Worm (Caenorhabditis elegans) whole organism, mixed stage, embryonic: Measurements from ENCODE around the gene leo-1.

Source experiments
- bed-3 ChIP-seq: fragments of 200-800 bp; sonication (Bioruptor generic); optimal IDR thresholded peaks from 3 replicates; lab custom pipeline; 2018; ENCODE audit warnings: mild to moderate bottlenecking, missing genetic modification characterization, moderate library complexity, missing compliant biosample characterization
- blmp-1 ChIP-seq: fragments of 150-350 bp; optimal IDR thresholded peaks from 2 replicates; lab custom pipeline; 2014; ENCODE audit warnings: missing biosample characterization, missing genetic modification characterization
- ceh-39 ChIP-seq: fragments of 150-350 bp; optimal IDR thresholded peaks from 2 replicates; lab custom pipeline; 2014; ENCODE audit warnings: missing biosample characterization, missing genetic modification characterization
- ceh-43 ChIP-seq: fragments of 200-800 bp; sonication (Bioruptor generic); optimal IDR thresholded peaks from 2 replicates; lab custom pipeline; 2018; ENCODE audit warnings: mild to moderate bottlenecking, missing genetic modification characterization, moderate library complexity, missing compliant biosample characterization
- ceh-83 ChIP-seq: fragments of 200-800 bp; sonication (Bioruptor generic); optimal IDR thresholded peaks from 2 replicates; lab custom pipeline; 2018; ENCODE audit warnings: mild to moderate bottlenecking, missing genetic modification characterization, missing compliant biosample characterization
- ces-1 ChIP-seq: fragments of 150-350 bp; optimal IDR thresholded peaks from 2 replicates; lab custom pipeline; 2014; ENCODE audit warnings: missing biosample characterization, missing genetic modification reagents, missing genetic modification characterization
- cnd-1 ChIP-seq: fragments of 200-800 bp; sonication (Bioruptor generic); optimal IDR thresholded peaks from 2 replicates; lab custom pipeline; 2018; ENCODE audit warnings: mild to moderate bottlenecking, missing genetic modification characterization, missing compliant biosample characterization
- elt-1 ChIP-seq: sonication (generic microtip); optimal IDR thresholded peaks from 2 replicates; lab custom pipeline; 2017; ENCODE audit warnings: missing genetic modification characterization, mild to moderate bottlenecking, missing compliant biosample characterization, antibody characterized with exemption, moderate library complexity, borderline replicate concordance; ENCODE audit not compliant: insufficient read depth
- elt-3 ChIP-seq: fragments of 150-350 bp; optimal IDR thresholded peaks from 2 replicates; lab custom pipeline; 2014; ENCODE audit warnings: missing biosample characterization, missing genetic modification characterization
- flh-1 ChIP-seq: fragments of 200-800 bp; sonication (Bioruptor generic); optimal IDR thresholded peaks from 2 replicates; lab custom pipeline; 2018; ENCODE audit warnings: mild to moderate bottlenecking, missing genetic modification characterization, moderate library complexity, missing compliant biosample characterization
- ham-2 ChIP-seq: fragments of 200-800 bp; sonication (Bioruptor generic); optimal IDR thresholded peaks from 2 replicates; lab custom pipeline; 2018; ENCODE audit warnings: mild to moderate bottlenecking, missing genetic modification characterization, missing compliant biosample characterization
- hlh-1 ChIP-seq: fragments of 150-350 bp; optimal IDR thresholded peaks from 2 replicates; lab custom pipeline; 2014; ENCODE audit warnings: missing biosample characterization, missing genetic modification reagents, missing genetic modification characterization
- lin-13 ChIP-seq: fragments of 150-350 bp; optimal IDR thresholded peaks from 2 replicates; lab custom pipeline; 2014; ENCODE audit warnings: missing biosample characterization, missing genetic modification characterization
- lin-32 ChIP-seq: fragments of 200-800 bp; sonication (Bioruptor generic); optimal IDR thresholded peaks from 2 replicates; lab custom pipeline; 2018; ENCODE audit warnings: mild to moderate bottlenecking, missing genetic modification characterization, missing compliant biosample characterization
- lsy-2 ChIP-seq: fragments of 150-350 bp; optimal IDR thresholded peaks from 2 replicates; lab custom pipeline; 2014; ENCODE audit warnings: missing biosample characterization, missing genetic modification characterization
- mab-5 ChIP-seq: fragments of 150-350 bp; optimal IDR thresholded peaks from 2 replicates; lab custom pipeline; 2014; ENCODE audit warnings: missing biosample characterization, missing genetic modification characterization
- mep-1 ChIP-seq: fragments of 150-350 bp; optimal IDR thresholded peaks from 2 replicates; lab custom pipeline; 2017; ENCODE audit warnings: missing biosample characterization, missing genetic modification reagents, missing genetic modification characterization, inconsistent platforms
- mls-2 ChIP-seq: sonication (generic microtip); optimal IDR thresholded peaks from 2 replicates; lab custom pipeline; 2016; ENCODE audit warnings: mild to moderate bottlenecking, missing genetic modification characterization, moderate library complexity, missing compliant biosample characterization
- nhr-12 ChIP-seq: fragments of 150-350 bp; optimal IDR thresholded peaks from 2 replicates; lab custom pipeline; 2014; ENCODE audit warnings: missing biosample characterization, missing genetic modification characterization
- nhr-2 ChIP-seq: fragments of 150-350 bp; optimal IDR thresholded peaks from 2 replicates; lab custom pipeline; 2014; ENCODE audit warnings: missing biosample characterization, missing genetic modification characterization
- nhr-237 ChIP-seq: fragments of 150-350 bp; optimal IDR thresholded peaks from 2 replicates; lab custom pipeline; 2014; ENCODE audit warnings: missing biosample characterization, missing genetic modification characterization
- nhr-28 ChIP-seq: fragments of 150-350 bp; optimal IDR thresholded peaks from 2 replicates; lab custom pipeline; 2014; ENCODE audit warnings: missing biosample characterization, missing genetic modification characterization
- nhr-76 ChIP-seq: sonication (generic microtip); optimal IDR thresholded peaks from 2 replicates; lab custom pipeline; 2017; ENCODE audit warnings: missing biosample characterization, missing genetic modification characterization
- pha-4 ChIP-seq: fragments of 150-350 bp; optimal IDR thresholded peaks from 2 replicates; lab custom pipeline; 2018; ENCODE audit warnings: missing biosample characterization, missing genetic modification reagents, missing genetic modification characterization
- sem-2 ChIP-seq: fragments of 200-800 bp; sonication (Bioruptor generic); optimal IDR thresholded peaks from 2 replicates; lab custom pipeline; 2018; ENCODE audit warnings: mild to moderate bottlenecking, missing genetic modification characterization, missing compliant biosample characterization
- snpc-4 ChIP-seq: fragments of 150-350 bp; optimal IDR thresholded peaks from 2 replicates; lab custom pipeline; 2014; ENCODE audit warnings: missing biosample characterization, missing genetic modification characterization
- sptf-1 ChIP-seq: sonication (generic microtip); optimal IDR thresholded peaks from 2 replicates; lab custom pipeline; 2017; ENCODE audit warnings: mild to moderate bottlenecking, missing genetic modification characterization, moderate library complexity, missing compliant biosample characterization
- unc-120 ChIP-seq: sonication (generic microtip); optimal IDR thresholded peaks from 2 replicates; lab custom pipeline; 2017; ENCODE audit warnings: missing genetic modification characterization, missing compliant biosample characterization; ENCODE audit not compliant: poor library complexity, severe bottlenecking
- unc-39 ChIP-seq: fragments of 150-350 bp; optimal IDR thresholded peaks from 2 replicates; lab custom pipeline; 2014; ENCODE audit warnings: missing biosample characterization, missing genetic modification characterization
- unc-62 ChIP-seq: fragments of 150-350 bp; optimal IDR thresholded peaks from 2 replicates; lab custom pipeline; 2014; ENCODE audit warnings: missing biosample characterization, missing genetic modification reagents, missing genetic modification characterization
- ztf-11 ChIP-seq: fragments of 150-350 bp; optimal IDR thresholded peaks from 2 replicates; lab custom pipeline; 2014; ENCODE audit warnings: missing biosample characterization, missing genetic modification characterization

leo-1 gene

DNA sequence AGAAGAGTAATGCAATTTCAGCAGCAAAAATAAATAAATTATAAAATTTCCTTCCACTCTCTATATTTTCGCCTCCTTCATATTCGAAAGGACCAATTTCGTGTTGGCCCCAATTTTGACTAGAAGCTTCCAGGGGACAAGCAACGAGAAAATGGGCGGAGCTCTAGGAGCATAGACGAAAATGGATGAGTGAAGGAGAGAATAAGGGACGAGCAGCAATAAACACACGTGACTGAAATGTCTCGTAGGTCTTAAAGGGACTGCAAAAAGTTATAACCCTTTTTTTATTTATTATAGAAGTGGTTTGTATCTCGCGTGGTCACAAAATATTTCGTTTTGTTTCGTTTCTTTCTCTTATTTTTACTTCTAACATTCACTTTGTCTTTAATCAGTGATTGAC is 20.6 kb upstream of the leo-1 start:
- no peak for TF ChIP-seq nhr-237 (tag; lab: Kevin White, UChicago)
- peak; percentile 21 for TF ChIP-seq ces-1 (GFP tag; lab: Kevin White, UChicago)

DNA sequence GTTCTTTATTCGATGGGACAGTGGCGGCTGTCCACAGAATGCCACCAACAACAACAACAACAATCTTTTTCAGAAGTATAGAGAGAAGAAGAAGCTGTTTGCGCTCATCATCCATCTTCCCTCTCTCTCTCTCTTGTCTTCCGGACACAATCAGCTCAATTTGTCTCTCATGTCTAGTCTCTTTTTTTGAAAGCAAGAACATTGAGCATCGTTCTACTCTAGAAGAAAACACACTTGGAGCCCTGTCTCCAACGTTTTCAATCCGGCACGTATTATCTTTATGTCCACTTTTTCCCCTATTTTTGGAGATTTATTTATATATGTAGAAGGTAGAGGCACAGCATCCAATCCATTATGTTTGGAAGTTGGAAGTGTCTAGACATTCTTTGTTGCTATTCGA is 19.7 kb upstream of the leo-1 start:
- TF ChIP-seq sem-2 (GFP tag; lab: Kevin White, UChicago) = no peak
- no peak for TF ChIP-seq bed-3
- TF ChIP-seq nhr-2 (tag; lab: Kevin White, UChicago) = no peak
- no peak for TF ChIP-seq unc-62
- no peak for TF ChIP-seq ceh-83 (GFP tag; lab: Kevin White, UChicago)
- TF ChIP-seq hlh-1 (tag; lab: Kevin White, UChicago) = no peak
- TF ChIP-seq mep-1 (tag; lab: Kevin White, UChicago) = no peak
- no peak for TF ChIP-seq snpc-4 (tag; lab: Kevin White, UChicago)
- no peak for TF ChIP-seq flh-1 (GFP tag; lab: Kevin White, UChicago)
- TF ChIP-seq nhr-76 (tag; lab: Kevin White, UChicago) = no peak
- TF ChIP-seq lsy-2 = no peak
- no peak for TF ChIP-seq elt-1 (tag; lab: Kevin White, UChicago)
- TF ChIP-seq mab-5 = no peak

DNA sequence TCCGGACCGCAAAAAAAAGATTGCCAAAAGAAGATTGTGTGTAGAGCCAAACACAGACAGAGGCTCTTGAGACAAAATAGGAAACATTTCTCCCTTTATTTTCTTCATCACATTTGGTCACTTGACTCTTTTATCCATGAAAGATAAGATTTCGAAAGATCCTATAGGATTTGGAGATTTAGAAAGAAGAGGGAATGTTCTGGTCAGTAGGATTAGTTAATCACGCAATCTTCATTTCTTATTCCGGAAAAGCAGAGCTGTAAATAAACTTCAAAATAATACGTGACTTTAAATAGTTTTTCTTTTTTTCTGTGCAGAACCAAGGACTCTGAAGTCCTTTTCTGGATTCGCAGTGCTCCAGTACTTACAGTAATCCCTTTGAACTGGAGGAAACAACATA is 18.1 kb upstream of the leo-1 start:
- TF ChIP-seq lin-13 = no peak
- TF ChIP-seq nhr-237 (tag; lab: Kevin White, UChicago) = no peak
- no peak for TF ChIP-seq lin-32 (GFP tag; lab: Kevin White, UChicago)
- no peak for TF ChIP-seq pha-4 (tag; lab: Kevin White, UChicago)
- TF ChIP-seq bed-3 = no peak
- TF ChIP-seq hlh-1 (tag; lab: Kevin White, UChicago) = no peak
- TF ChIP-seq unc-120 (tag; lab: Kevin White, UChicago) = no peak
- no peak for TF ChIP-seq ham-2 (GFP tag; lab: Kevin White, UChicago)
- no peak for TF ChIP-seq nhr-28 (tag; lab: Kevin White, UChicago)
- no peak for TF ChIP-seq mep-1 (tag; lab: Kevin White, UChicago)
- no peak for TF ChIP-seq ces-1 (GFP tag; lab: Kevin White, UChicago)
- TF ChIP-seq ceh-43 (GFP tag; lab: Kevin White, UChicago) = no peak
- no peak for TF ChIP-seq nhr-12 (tag; lab: Kevin White, UChicago)
- no peak for TF ChIP-seq ztf-11

DNA sequence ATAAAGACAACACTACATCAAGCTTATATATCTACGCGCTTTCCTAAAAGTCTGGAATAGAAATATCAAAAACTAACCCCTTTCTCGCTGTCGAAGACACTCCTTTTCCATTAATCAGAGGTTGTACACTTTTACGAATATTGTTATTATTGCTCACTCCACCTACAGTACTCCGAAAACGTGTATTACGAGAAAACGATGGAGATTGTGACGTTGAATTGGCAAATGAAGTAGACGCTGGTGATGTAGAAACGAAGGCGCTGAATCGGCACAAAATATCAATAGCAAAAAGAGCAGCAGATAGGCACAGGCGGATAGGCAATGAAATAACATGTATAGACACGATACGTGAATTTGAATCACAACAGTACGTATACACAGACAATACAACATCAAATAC is 15.1 kb upstream of the leo-1 start:
- TF ChIP-seq nhr-2 (tag; lab: Kevin White, UChicago) = no peak
- TF ChIP-seq blmp-1 (tag; lab: Kevin White, UChicago) = no peak
- no peak for TF ChIP-seq ceh-39
- TF ChIP-seq cnd-1 (tag; lab: Kevin White, UChicago) = no peak
- no peak for TF ChIP-seq mls-2 (tag; lab: Kevin White, UChicago)
- TF ChIP-seq pha-4 (tag; lab: Kevin White, UChicago) = no peak
- TF ChIP-seq lin-13 = no peak
- TF ChIP-seq ham-2 (GFP tag; lab: Kevin White, UChicago) = no peak
- no peak for TF ChIP-seq hlh-1 (tag; lab: Kevin White, UChicago)
- TF ChIP-seq ztf-11 = no peak
- TF ChIP-seq elt-1 (tag; lab: Kevin White, UChicago) = no peak
- TF ChIP-seq lsy-2 = no peak
- no peak for TF ChIP-seq unc-39 (tag; lab: Kevin White, UChicago)
- TF ChIP-seq elt-3 = no peak
- TF ChIP-seq sptf-1 (tag; lab: Kevin White, UChicago) = no peak
- TF ChIP-seq sem-2 (GFP tag; lab: Kevin White, UChicago) = no peak
- no peak for TF ChIP-seq ceh-43 (GFP tag; lab: Kevin White, UChicago)

DNA sequence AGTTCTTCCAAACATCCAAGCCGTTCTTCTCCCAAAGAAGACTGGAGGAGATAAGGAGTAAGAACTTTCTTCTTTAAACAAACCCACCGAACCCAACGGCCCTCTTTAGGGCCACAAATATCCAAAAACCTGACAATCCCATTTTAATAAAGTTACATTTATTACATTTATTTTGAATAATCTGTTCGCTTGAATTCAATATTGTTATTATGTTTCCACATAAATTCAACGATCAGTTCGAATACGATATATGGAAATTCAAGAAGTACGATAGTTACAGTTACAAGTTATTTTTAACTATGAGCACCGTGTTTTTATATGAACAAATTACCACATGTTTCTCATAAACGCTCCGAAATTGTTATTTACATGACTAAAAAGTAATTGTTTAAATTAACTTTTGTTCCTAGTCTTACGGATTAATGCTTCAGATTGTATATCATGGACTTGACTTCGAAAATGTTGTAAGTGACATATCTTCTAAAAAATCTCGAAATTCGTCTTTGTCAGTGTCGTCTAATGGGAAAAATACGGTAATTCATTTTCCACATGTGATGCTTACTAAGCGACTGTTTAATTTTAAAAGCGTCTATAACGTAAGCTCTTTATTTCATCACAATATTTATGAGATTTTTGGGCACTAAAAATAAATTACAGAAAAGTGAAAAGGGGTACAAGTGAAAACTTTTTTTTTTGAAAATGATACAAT is 11.7 kb upstream of the leo-1 start:
- TF ChIP-seq lin-32 (GFP tag; lab: Kevin White, UChicago) = no peak
- no peak for TF ChIP-seq elt-3
- TF ChIP-seq pha-4 (tag; lab: Kevin White, UChicago) = no peak
- TF ChIP-seq ceh-43 (GFP tag; lab: Kevin White, UChicago) = no peak
